Fruit fly (Drosophila melanogaster): Measurements from ENCODE around the gene Ssu72.

DNA sequence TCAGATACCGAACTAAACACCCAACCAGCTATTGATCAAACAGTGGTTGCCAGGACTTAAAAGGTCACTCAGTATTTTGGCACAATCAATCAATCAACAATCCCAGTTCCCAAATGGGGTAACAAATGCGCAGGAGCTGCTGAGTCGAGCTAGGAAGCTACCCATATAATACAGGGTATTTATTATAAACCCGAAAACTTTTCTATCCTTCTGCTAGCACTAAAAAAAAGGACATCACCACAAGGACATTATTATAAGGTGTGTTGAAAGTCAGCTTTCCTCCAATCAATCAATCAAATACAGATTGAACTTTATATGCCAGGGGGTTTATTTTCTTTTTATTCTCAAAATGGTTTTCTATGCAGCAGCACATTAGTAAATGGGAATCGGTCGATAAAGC, 43.2 kb upstream of the Ssu72 start, which contains the start of gene CG14221:
- TF ChIP-seq CG12768 (GFP tag; optimal IDR thresholded peaks at IDR 0.05) = no peak
- TF ChIP-seq CG7045 (GFP tag; optimal IDR thresholded peaks at IDR 0.05) = no peak
- TF ChIP-seq kay (GFP tag; ENCODE audit: borderline replicate concordance) = no peak
- TF ChIP-seq Clk (GFP tag; optimal IDR thresholded peaks at IDR 0.05) = no peak
- TF ChIP-seq CG1620 (GFP tag; optimal IDR thresholded peaks at IDR 0.05) = no peak
- TF ChIP-seq Crg-1 (GFP tag; optimal IDR thresholded peaks at IDR 0.05) = no peak
- no peak for TF ChIP-seq cic (GFP tag; optimal IDR thresholded peaks at IDR 0.05)
- TF ChIP-seq ovo (GFP tag; optimal IDR thresholded peaks at IDR 0.05) = no peak

All from whole organism, adult.